Worm (Caenorhabditis elegans) whole organism, L1 larva: ENCODE results near the gene srx-129.
A peak's percentile ranks its signal among the peaks of the same experiment; 100 is the strongest.

Experiments used
- C16A3.4 ChIP-seq: fragments of 150-350 bp; optimal IDR thresholded peaks from 2 replicates; lab custom pipeline; 2014; ENCODE audit warnings: missing biosample characterization, missing genetic modification characterization
- C34B4.2 ChIP-seq: sonication (generic microtip); optimal IDR thresholded peaks from 2 replicates; lab custom pipeline; 2017; ENCODE audit warnings: mild to moderate bottlenecking, missing genetic modification characterization, missing compliant biosample characterization
- Y116A8C.19 ChIP-seq: sonication (generic microtip); optimal IDR thresholded peaks from 2 replicates; lab custom pipeline; 2016; ENCODE audit warnings: missing compliant biosample characterization, missing genetic modification characterization, borderline replicate concordance
- ama-1 ChIP-seq: fragments of 150-350 bp; optimal IDR thresholded peaks from 2 replicates; lab custom pipeline; 2014
- blmp-1 ChIP-seq: fragments of 150-350 bp; optimal IDR thresholded peaks from 2 replicates; lab custom pipeline; 2014; ENCODE audit warnings: missing biosample characterization, missing genetic modification characterization
- ceh-63 ChIP-seq: fragments of 200-800 bp; sonication (Bioruptor generic); optimal IDR thresholded peaks from 2 replicates; lab custom pipeline; 2018; ENCODE audit warnings: mild to moderate bottlenecking, missing genetic modification characterization, missing compliant biosample characterization
- ceh-82 ChIP-seq, 3 experiments: fragments of 150-350 bp in 1 of 3; sonication (generic microtip) in 2 of 3; optimal IDR thresholded peaks; 2 replicates each; lab custom pipeline; 2014 to 2017; ENCODE audit warnings: missing biosample characterization in 3 of 3, missing genetic modification characterization in 3 of 3
- ceh-88 ChIP-seq: fragments of 200-800 bp; sonication (Bioruptor generic); IDR thresholded peaks from 2 replicates; pipeline ENCODE4 v1.3.6; 2022; ENCODE audit warnings: missing genetic modification characterization, missing compliant biosample characterization
- ceh-90 ChIP-seq: sonication (generic microtip); optimal IDR thresholded peaks from 2 replicates; lab custom pipeline; 2016; ENCODE audit warnings: missing genetic modification characterization, missing compliant biosample characterization
- ces-1 ChIP-seq: fragments of 150-350 bp; optimal IDR thresholded peaks from 2 replicates; lab custom pipeline; 2014; ENCODE audit warnings: missing biosample characterization, missing genetic modification reagents, missing genetic modification characterization
- dsc-1 ChIP-seq: sonication (generic microtip); optimal IDR thresholded peaks from 2 replicates; lab custom pipeline; 2016; ENCODE audit warnings: mild to moderate bottlenecking, missing genetic modification characterization, missing compliant biosample characterization
- efl-1 ChIP-seq, 4 experiments: fragments of 150-350 bp; optimal IDR thresholded peaks in 3 of 4; peaks in 1 of 4; 1 replicate in 1 of 4; 2 replicates in 3 of 4; lab custom pipeline; 2014; ENCODE audit warnings: missing biosample characterization in 2 of 4, missing genetic modification characterization in 2 of 4, missing genetic modification reagents in 2 of 4
- efl-3 ChIP-seq: fragments of 200-800 bp; sonication (Bioruptor generic); optimal IDR thresholded peaks from 2 replicates; lab custom pipeline; 2018; ENCODE audit warnings: mild to moderate bottlenecking, missing genetic modification characterization, missing compliant biosample characterization
- egl-13 ChIP-seq: sonication (generic microtip); optimal IDR thresholded peaks from 2 replicates; lab custom pipeline; 2016; ENCODE audit warnings: missing genotype, missing genetic modification reagents, missing genetic modification characterization, missing compliant biosample characterization
- elt-3 ChIP-seq, 6 experiments: fragments of 150-350 bp in 1 of 6; sonication (generic microtip); optimal IDR thresholded peaks; 2 replicates each; lab custom pipeline; 2017 to 2018; ENCODE audit warnings: missing biosample characterization in 6 of 6, missing genetic modification characterization in 6 of 6, inconsistent platforms in 1 of 6
- ets-5 ChIP-seq: fragments of 200-800 bp; sonication (Bioruptor generic); IDR thresholded peaks from 2 replicates; pipeline ENCODE4 v1.3.6; 2022; ENCODE audit warnings: missing genetic modification characterization, missing compliant biosample characterization
- fkh-10 ChIP-seq: sonication (generic microtip); optimal IDR thresholded peaks from 2 replicates; lab custom pipeline; 2017; ENCODE audit warnings: missing biosample characterization, missing genetic modification reagents, missing genetic modification characterization
- grh-1 ChIP-seq: fragments of 200-800 bp; sonication (Bioruptor generic); IDR thresholded peaks from 2 replicates; pipeline ENCODE4 v1.3.6; 2022; ENCODE audit warnings: missing genetic modification reagents, missing genetic modification characterization, missing compliant biosample characterization
- hlh-17 ChIP-seq: fragments of 200-800 bp; sonication (Bioruptor generic); optimal IDR thresholded peaks from 2 replicates; lab custom pipeline; 2018; ENCODE audit warnings: missing genetic modification characterization, mild to moderate bottlenecking, missing compliant biosample characterization, moderate library complexity, borderline replicate concordance
- hlh-4 ChIP-seq: sonication (generic microtip); optimal IDR thresholded peaks from 2 replicates; lab custom pipeline; 2016; ENCODE audit warnings: mild to moderate bottlenecking, missing genetic modification characterization, missing compliant biosample characterization
- isw-1 ChIP-seq: fragments of 200-800 bp; sonication (Bioruptor generic); IDR thresholded peaks from 2 replicates; pipeline ENCODE4 v1.3.6; 2022; ENCODE audit warnings: missing genetic modification characterization, missing compliant biosample characterization
- lin-13 ChIP-seq: fragments of 150-350 bp; optimal IDR thresholded peaks from 2 replicates; lab custom pipeline; 2014; ENCODE audit warnings: missing biosample characterization, missing genetic modification reagents, missing genetic modification characterization
- lin-14 ChIP-seq: fragments of 200-800 bp; sonication (Bioruptor generic); optimal IDR thresholded peaks from 2 replicates; lab custom pipeline; 2018; ENCODE audit warnings: mild to moderate bottlenecking, missing genetic modification characterization, moderate library complexity, missing compliant biosample characterization
- lin-15B ChIP-seq: fragments of 150-350 bp; sonication (generic microtip); optimal IDR thresholded peaks from 3 replicates; lab custom pipeline; 2014; ENCODE audit warnings: missing biosample characterization, missing genetic modification characterization
- lir-3 ChIP-seq: sonication (generic microtip); optimal IDR thresholded peaks from 2 replicates; lab custom pipeline; 2016; ENCODE audit warnings: mild to moderate bottlenecking, missing genetic modification characterization, moderate library complexity, missing compliant biosample characterization; ENCODE audit not compliant: poor library complexity
- lsy-2 ChIP-seq, 2 experiments: fragments of 150-350 bp; optimal IDR thresholded peaks; 2 replicates each; lab custom pipeline; 2014; ENCODE audit warnings: missing biosample characterization in 2 of 2, missing genetic modification characterization in 2 of 2
- mep-1 ChIP-seq: fragments of 150-350 bp; optimal IDR thresholded peaks from 2 replicates; lab custom pipeline; 2014; ENCODE audit warnings: missing biosample characterization, missing genetic modification characterization
- nhr-12 ChIP-seq: sonication (generic microtip); optimal IDR thresholded peaks from 2 replicates; lab custom pipeline; 2017; ENCODE audit warnings: missing biosample characterization, missing genetic modification characterization
- nhr-19 ChIP-seq: fragments of 200-800 bp; sonication (Bioruptor generic); conservative IDR thresholded peaks from 2 replicates; pipeline ENCODE4 v1.3.6; 2022; ENCODE audit warnings: missing genetic modification characterization, missing compliant biosample characterization
- nhr-47 ChIP-seq: sonication (generic microtip); optimal IDR thresholded peaks from 2 replicates; lab custom pipeline; 2016; ENCODE audit warnings: mild to moderate bottlenecking, missing genetic modification characterization, moderate library complexity, missing compliant biosample characterization
- nhr-71 ChIP-seq: sonication (generic microtip); optimal IDR thresholded peaks from 2 replicates; lab custom pipeline; 2016; ENCODE audit warnings: mild to moderate bottlenecking, missing genetic modification characterization, moderate library complexity, missing compliant biosample characterization
- nhr-84 ChIP-seq: sonication (generic microtip); optimal IDR thresholded peaks from 2 replicates; lab custom pipeline; 2017; ENCODE audit warnings: missing biosample characterization, missing genetic modification characterization
- nhr-85 ChIP-seq: sonication (generic microtip); peaks from one replicate; lab custom pipeline; 2016; ENCODE audit warnings: missing genetic modification characterization, inconsistent platforms, missing compliant biosample characterization
- pqm-1 ChIP-seq: sonication (generic microtip); optimal IDR thresholded peaks from 3 replicates; lab custom pipeline; 2017; ENCODE audit warnings: missing biosample characterization, missing genetic modification characterization
- rnt-1 ChIP-seq: sonication (generic microtip); optimal IDR thresholded peaks from 2 replicates; lab custom pipeline; 2016; ENCODE audit warnings: mild to moderate bottlenecking, missing genetic modification characterization, moderate library complexity, missing compliant biosample characterization
- snpc-4 ChIP-seq: fragments of 150-350 bp; optimal IDR thresholded peaks from 2 replicates; lab custom pipeline; 2014; ENCODE audit warnings: missing biosample characterization, missing genetic modification characterization
- snu-23 ChIP-seq: sonication (generic microtip); optimal IDR thresholded peaks from 2 replicates; lab custom pipeline; 2016; ENCODE audit warnings: missing genetic modification characterization, missing compliant biosample characterization
- sox-4 ChIP-seq: sonication (generic microtip); optimal IDR thresholded peaks from 2 replicates; lab custom pipeline; 2016; ENCODE audit warnings: missing genetic modification characterization, missing compliant biosample characterization
- swsn-7 ChIP-seq: sonication (generic microtip); optimal IDR thresholded peaks from 2 replicates; lab custom pipeline; 2016; ENCODE audit warnings: missing genetic modification characterization, missing compliant biosample characterization
- unc-130 ChIP-seq: fragments of 150-350 bp; optimal IDR thresholded peaks from 2 replicates; lab custom pipeline; 2017; ENCODE audit warnings: missing biosample characterization, missing genetic modification characterization, inconsistent platforms
- unc-30 ChIP-seq: sonication (generic microtip); optimal IDR thresholded peaks from 2 replicates; lab custom pipeline; 2017; ENCODE audit warnings: missing biosample characterization, missing genetic modification characterization
- unc-62 ChIP-seq: fragments of 150-350 bp; optimal IDR thresholded peaks from 2 replicates; lab custom pipeline; 2014; ENCODE audit warnings: missing biosample characterization, missing genetic modification reagents, missing genetic modification characterization
- unc-86 ChIP-seq: sonication (generic microtip); optimal IDR thresholded peaks from 2 replicates; lab custom pipeline; 2016; ENCODE audit warnings: missing genetic modification characterization, missing compliant biosample characterization
- xbp-1 ChIP-seq: sonication (generic microtip); optimal IDR thresholded peaks from 2 replicates; lab custom pipeline; 2016; ENCODE audit warnings: missing genetic modification characterization, missing compliant biosample characterization
- zag-1 ChIP-seq: fragments of 150-350 bp; optimal IDR thresholded peaks from 2 replicates; lab custom pipeline; 2014; ENCODE audit warnings: missing biosample characterization, missing genetic modification characterization
- ztf-11 ChIP-seq, 2 experiments: sonication (generic microtip); optimal IDR thresholded peaks; 2 replicates each; lab custom pipeline; 2016 to 2017; ENCODE audit warnings: missing genetic modification characterization in 2 of 2, missing biosample characterization in 1 of 2, missing compliant biosample characterization in 1 of 2

The srx-129 gene

ce11 chrV:13803902-13804301 is 30.1 kb upstream of the srx-129 start, which contains the start of gene swan-2 (continued):
- TF ChIP-seq ceh-82 (tag; optimal IDR thresholded peaks at IDR 0.05; lab: Kevin White, UChicago) = no peak
- no peak for TF ChIP-seq fkh-10 (GFP tag; lab: Kevin White, UChicago)
- no peak for TF ChIP-seq xbp-1 (tag; lab: Kevin White, UChicago)
- no peak for TF ChIP-seq unc-62 (GFP tag; lab: Kevin White, UChicago)
- no peak for TF ChIP-seq lin-13 (GFP tag; lab: Kevin White, UChicago)
- no peak for TF ChIP-seq zag-1 (tag; lab: Kevin White, UChicago)
- no peak for TF ChIP-seq lin-15B
- TF ChIP-seq efl-1 (optimal IDR thresholded peaks at IDR 0.05; lab: Kevin White, UChicago) = no peak
- peak in 1 of 2 experiments; percentile 88 for TF ChIP-seq efl-1 (GFP tag; optimal IDR thresholded peaks at IDR 0.05 in 1 of 2; lab: Kevin White, UChicago)
- no peak for TF ChIP-seq nhr-84 (tag; lab: Kevin White, UChicago)
- no peak for TF ChIP-seq ces-1 (GFP tag; lab: Kevin White, UChicago)
- no peak for TF ChIP-seq Y116A8C.19 (tag; lab: Kevin White, UChicago)
- no peak for TF ChIP-seq ztf-11 (tag; optimal IDR thresholded peaks at IDR 0.05; lab: Kevin White, UChicago)
- no peak for TF ChIP-seq C34B4.2
- no peak for TF ChIP-seq ets-5
- TF ChIP-seq nhr-47 (tag; lab: Kevin White, UChicago) = no peak
- no peak for TF ChIP-seq ceh-90 (tag; lab: Kevin White, UChicago)
- peak; percentile 3 for TF ChIP-seq snu-23 (GFP tag; lab: Kevin White, UChicago)
- no peak for TF ChIP-seq grh-1
- TF ChIP-seq blmp-1 = no peak
- no peak for TF ChIP-seq nhr-12 (tag; lab: Kevin White, UChicago)
- no peak for TF ChIP-seq isw-1 (GFP tag; lab: Robert Waterston, UW)
- TF ChIP-seq nhr-71 = peak; percentile 10
- TF ChIP-seq ceh-88 = no peak
- TF ChIP-seq hlh-4 (tag; lab: Kevin White, UChicago) = no peak
- TF ChIP-seq efl-3 (GFP tag; lab: Kevin White, UChicago) = no peak
- no peak for TF ChIP-seq ceh-63 (GFP tag; lab: Kevin White, UChicago)
- no peak for TF ChIP-seq C16A3.4
- TF ChIP-seq elt-3 (tag; optimal IDR thresholded peaks at IDR 0.05; lab: Kevin White, UChicago) = no peak
- TF ChIP-seq unc-30 (tag; lab: Kevin White, UChicago) = no peak
- no peak for TF ChIP-seq hlh-17 (GFP tag; lab: Kevin White, UChicago)
- TF ChIP-seq swsn-7 (tag; lab: Kevin White, UChicago) = no peak
- peak; percentile 65 for TF ChIP-seq nhr-85
- TF ChIP-seq ama-1 = no peak
- no peak for TF ChIP-seq pqm-1
- TF ChIP-seq nhr-19 (GFP tag; lab: Robert Waterston, UW) = no peak
- no peak for TF ChIP-seq unc-130 (tag; lab: Kevin White, UChicago)
- no peak for TF ChIP-seq sox-4 (tag; lab: Kevin White, UChicago)
- TF ChIP-seq unc-86 (tag; lab: Kevin White, UChicago) = no peak
- no peak for TF ChIP-seq lir-3 (tag; lab: Kevin White, UChicago)
- TF ChIP-seq dsc-1 (tag; lab: Kevin White, UChicago) = peak; percentile 60

ce11 chrV:13807232-13807631 is 26.8 kb upstream of the srx-129 start, which contains the start of gene swan-1:
Gene swan-1 (minus strand): TSS chrV:13807237.
- TF ChIP-seq mep-1 (tag; lab: Kevin White, UChicago) (no peak), rnt-1 (peak; percentile 26), egl-13 (no peak), lin-14 (GFP tag; lab: Kevin White, UChicago) (peak; percentile 84), isw-1 (GFP tag; lab: Robert Waterston, UW) (no peak), nhr-71 (peak; percentile 10), dsc-1 (tag; lab: Kevin White, UChicago) (peak; percentile 13), efl-1 (optimal IDR thresholded peaks at IDR 0.05; lab: Kevin White, UChicago) (peak in 1 of 2 experiments; percentile 18), efl-1 (GFP tag; optimal IDR thresholded peaks at IDR 0.05 in 1 of 2; lab: Kevin White, UChicago) (peak in 1 of 2 experiments; percentile 86), lsy-2 (tag; optimal IDR thresholded peaks at IDR 0.05; lab: Kevin White, UChicago) (peak in 1 of 2 experiments; percentile 14), blmp-1 (peak; percentile 69), snpc-4 (tag; lab: Kevin White, UChicago) (no peak), nhr-19 (GFP tag; lab: Robert Waterston, UW) (peak; percentile 14; the same call in 1 of the 2 replicates), nhr-85 (peak; percentile 55)
